Worm (Caenorhabditis elegans): ENCODE measurements around the gene hach-1.

Gene hach-1

ce11 chrIII:5550193-5550592 lies 5.1 kb upstream of the hach-1 start:
- TF ChIP-seq ets-5 (GFP tag; IDR thresholded peaks at IDR 0.05): no peak
- TF ChIP-seq ama-1 (optimal IDR thresholded peaks at IDR 0.05): no peak
- TF ChIP-seq lsy-2 (tag; optimal IDR thresholded peaks at IDR 0.05): no peak
- TF ChIP-seq lin-35 (GFP tag; optimal IDR thresholded peaks at IDR 0.05): peak in 1 of 2 experiments; percentile 42
- no peak for TF ChIP-seq zag-1 (tag; optimal IDR thresholded peaks at IDR 0.05)
- no peak for TF ChIP-seq unc-98 (GFP tag; IDR thresholded peaks at IDR 0.05)
- no peak for TF ChIP-seq unc-30 (tag; optimal IDR thresholded peaks at IDR 0.05)
- no peak for TF ChIP-seq Y116A8C.19 (tag; optimal IDR thresholded peaks at IDR 0.05; ENCODE audit: borderline replicate concordance)
- TF ChIP-seq skn-1 (tag; optimal IDR thresholded peaks at IDR 0.05): no peak
- no peak for TF ChIP-seq isw-1 (GFP tag; IDR thresholded peaks at IDR 0.05)
- no peak for TF ChIP-seq dsc-1 (tag; optimal IDR thresholded peaks at IDR 0.05)
- no peak for TF ChIP-seq nhr-90 (tag; optimal IDR thresholded peaks at IDR 0.05; ENCODE audit: poor library complexity)
- TF ChIP-seq nhr-71 (tag; optimal IDR thresholded peaks at IDR 0.05): peak; percentile 25
- TF ChIP-seq grh-1 (GFP tag; IDR thresholded peaks at IDR 0.05): no peak
- TF ChIP-seq snu-23 (GFP tag; optimal IDR thresholded peaks at IDR 0.05): peak; percentile 58
- TF ChIP-seq ceh-82 (tag; optimal IDR thresholded peaks at IDR 0.05): no peak
- TF ChIP-seq nhr-20 (tag; optimal IDR thresholded peaks at IDR 0.05): peak; percentile 53
- TF ChIP-seq lin-39 (tag; optimal IDR thresholded peaks at IDR 0.05): no peak
- no peak for TF ChIP-seq fkh-4 (tag; optimal IDR thresholded peaks at IDR 0.05; ENCODE audit: borderline replicate concordance)
- TF ChIP-seq pag-3 (tag; optimal IDR thresholded peaks at IDR 0.05; ENCODE audit: borderline replicate concordance, insufficient read depth): peak; percentile 2
- peak in 4 of 6 experiments; percentile 31 to 70 (median 48) for TF ChIP-seq elt-3 (tag; optimal IDR thresholded peaks at IDR 0.05)
- peak in 1 of 2 experiments; percentile 32 for TF ChIP-seq mdl-1 (tag; optimal IDR thresholded peaks at IDR 0.05)
- no peak for TF ChIP-seq ces-1 (GFP tag; optimal IDR thresholded peaks at IDR 0.05)
- no peak for TF ChIP-seq aly-2 (tag; optimal IDR thresholded peaks at IDR 0.05)
- no peak for TF ChIP-seq ceh-90 (tag; optimal IDR thresholded peaks at IDR 0.05)
- TF ChIP-seq nhr-85 (tag): peak; percentile 84
- no peak for TF ChIP-seq xbp-1 (tag; optimal IDR thresholded peaks at IDR 0.05)
- TF ChIP-seq tbx-2 (tag; optimal IDR thresholded peaks at IDR 0.05): peak; percentile 18
- peak; percentile 65 for TF ChIP-seq blmp-1 (tag; optimal IDR thresholded peaks at IDR 0.05)
- no peak for TF ChIP-seq nhr-84 (tag; optimal IDR thresholded peaks at IDR 0.05)
- no peak for TF ChIP-seq ztf-4 (tag; optimal IDR thresholded peaks at IDR 0.05)
- no peak for TF ChIP-seq nhr-77 (tag; optimal IDR thresholded peaks at IDR 0.05)
- TF ChIP-seq hlh-4 (tag; optimal IDR thresholded peaks at IDR 0.05): no peak
- TF ChIP-seq sup-37 (GFP tag; optimal IDR thresholded peaks at IDR 0.05): no peak
- TF ChIP-seq lin-14 (GFP tag; optimal IDR thresholded peaks at IDR 0.05): peak; percentile 54

ce11 chrIII:5550844-5551243 lies 4.4 kb upstream of the hach-1 start:
- TF ChIP-seq hlh-17 (GFP tag; optimal IDR thresholded peaks at IDR 0.05; ENCODE audit: borderline replicate concordance) (no peak), lin-39 (tag; optimal IDR thresholded peaks at IDR 0.05) (no peak), mab-9 (GFP tag; IDR thresholded peaks at IDR 0.05) (no peak), nhr-71 (tag; optimal IDR thresholded peaks at IDR 0.05) (peak; percentile 71), nhr-76 (tag; optimal IDR thresholded peaks at IDR 0.05) (no peak), alr-1 (tag; optimal IDR thresholded peaks at IDR 0.05; ENCODE audit: borderline replicate concordance) (no peak), unc-86 (tag; optimal IDR thresholded peaks at IDR 0.05) (no peak), fkh-4 (tag; optimal IDR thresholded peaks at IDR 0.05; ENCODE audit: borderline replicate concordance) (no peak), fkh-10 (GFP tag; optimal IDR thresholded peaks at IDR 0.05) (no peak), lir-3 (tag; optimal IDR thresholded peaks at IDR 0.05; ENCODE audit: poor library complexity) (peak; percentile 43), nhr-19 (GFP tag; conservative IDR thresholded peaks at IDR 0.05) (peak; percentile 45), ama-1 (optimal IDR thresholded peaks at IDR 0.05) (peak; percentile 92), efl-1 (optimal IDR thresholded peaks at IDR 0.05) (no peak), efl-1 (GFP tag; optimal IDR thresholded peaks at IDR 0.05 in 1 of 2) (peak in 1 of 2 experiments; percentile 64), nhr-20 (tag; optimal IDR thresholded peaks at IDR 0.05) (peak; percentile 89), dpl-1 (GFP tag; optimal IDR thresholded peaks at IDR 0.05) (no peak), swsn-7 (tag; optimal IDR thresholded peaks at IDR 0.05) (peak; percentile 5), lin-35 (GFP tag; optimal IDR thresholded peaks at IDR 0.05) (peak in 1 of 2 experiments; percentile 22), ets-5 (GFP tag; IDR thresholded peaks at IDR 0.05) (no peak), elt-2 (tag; optimal IDR thresholded peaks at IDR 0.05) (peak; percentile 36), lsy-2 (tag; optimal IDR thresholded peaks at IDR 0.05) (no peak), snu-23 (GFP tag; optimal IDR thresholded peaks at IDR 0.05) (peak; percentile 16), hlh-4 (tag; optimal IDR thresholded peaks at IDR 0.05) (no peak), nhr-47 (tag; optimal IDR thresholded peaks at IDR 0.05) (peak; percentile 51), xbp-1 (tag; optimal IDR thresholded peaks at IDR 0.05) (peak; percentile 28), nhr-11 (tag; optimal IDR thresholded peaks at IDR 0.05) (no peak), tbx-2 (tag; optimal IDR thresholded peaks at IDR 0.05) (peak; percentile 40), ztf-4 (tag; optimal IDR thresholded peaks at IDR 0.05) (peak; percentile 20), nhr-90 (tag; optimal IDR thresholded peaks at IDR 0.05; ENCODE audit: poor library complexity) (peak; percentile 71), irx-1 (tag; optimal IDR thresholded peaks at IDR 0.05) (no peak)
